Worm (Caenorhabditis elegans): Measurements from ENCODE around the gene mig-6.
A peak's percentile ranks its signal among the peaks of the same experiment; 100 is the strongest.

DNA sequence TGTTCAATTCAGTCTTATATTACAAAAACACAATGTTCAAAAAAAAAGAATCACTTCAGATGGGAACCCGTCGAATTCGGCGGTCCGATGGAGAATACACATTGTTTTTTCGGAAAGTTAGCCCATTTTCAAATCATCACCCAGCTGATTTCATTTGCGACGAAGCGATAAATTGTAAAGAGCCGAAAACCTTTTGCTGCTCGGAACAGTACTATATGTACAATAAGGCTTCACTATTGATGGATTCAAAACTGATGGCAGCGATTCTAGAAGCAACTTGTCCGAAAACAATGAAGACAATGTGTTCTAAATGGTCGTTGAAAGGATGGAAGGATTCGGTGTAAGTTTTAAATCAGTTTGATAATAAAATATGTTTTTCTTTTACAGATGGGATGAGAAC is 30.9 kb downstream of the mig-6 start, which contains the start of gene C37C3.1:
- TF ChIP-seq Y75B8A.6 (GFP tag; IDR thresholded peaks at IDR 0.05) (no peak), nhr-28 (tag; optimal IDR thresholded peaks at IDR 0.05) (no peak), lin-15B (tag; optimal IDR thresholded peaks at IDR 0.05) (no peak), ama-1 (optimal IDR thresholded peaks at IDR 0.05) (peak; percentile 84), egl-27 (tag; optimal IDR thresholded peaks at IDR 0.05) (no peak), mdl-1 (tag; optimal IDR thresholded peaks at IDR 0.05) (no peak)
